Worm (Caenorhabditis elegans): ENCODE data around the gene C35B8.3.

- TF ChIP-seq unc-39 (tag; optimal IDR thresholded peaks at IDR 0.05) (no peak), ama-1 (optimal IDR thresholded peaks at IDR 0.05) (no peak), nhr-77 (tag; optimal IDR thresholded peaks at IDR 0.05) (no peak), R02D3.7 (tag; optimal IDR thresholded peaks at IDR 0.05) (no peak), elt-1 (tag; optimal IDR thresholded peaks at IDR 0.05) (no peak), snpc-4 (tag; optimal IDR thresholded peaks at IDR 0.05) (no peak)
These were observed 50.9 kb downstream of the C35B8.3 start for ce11 chrX:9264636-9265035.

Measured in whole organism, L2 larva.